Worm (Caenorhabditis elegans): ENCODE measurements around the gene T13C5.7.

The T13C5.7 gene

ce11 chrX:6180293-6180692 lies at the start of gene T13C5.7:
T13C5.7 (plus strand) TSS chrX:6180593.
- TF ChIP-seq tab-1 (GFP tag; IDR thresholded peaks at IDR 0.05) (no peak), ztf-29 (GFP tag; IDR thresholded peaks at IDR 0.05) (no peak), ztf-23 (GFP tag; IDR thresholded peaks at IDR 0.05) (no peak), med-1 (GFP tag; optimal IDR thresholded peaks at IDR 0.05; ENCODE audit: insufficient read depth) (no peak), ref-1 (GFP tag; conservative IDR thresholded peaks at IDR 0.05) (no peak), cog-1 (tag; optimal IDR thresholded peaks at IDR 0.05) (no peak), flt-1 (GFP tag; IDR thresholded peaks at IDR 0.05) (no peak), T22C8.4 (GFP tag; IDR thresholded peaks at IDR 0.05) (no peak), klf-2 (GFP tag; conservative IDR thresholded peaks at IDR 0.05) (no peak)

ce11 chrX:6134423-6134822 lies 46.0 kb upstream of the T13C5.7 start:
- TF ChIP-seq flt-1 (GFP tag; IDR thresholded peaks at IDR 0.05) (0 out of 2 replicates have a peak, but pooled peaks have one; percentile 34), tab-1 (GFP tag; IDR thresholded peaks at IDR 0.05) (no peak), ztf-29 (GFP tag; IDR thresholded peaks at IDR 0.05) (no peak)

ce11 chrX:6138243-6138642 lies 42.1 kb upstream of the T13C5.7 start, which contains the start of gene Y72A10A.1:
Y72A10A.1 (minus strand) TSS chrX:6138343.
- TF ChIP-seq tab-1 (GFP tag; IDR thresholded peaks at IDR 0.05), result no peak
- no peak for TF ChIP-seq ztf-23 (GFP tag; IDR thresholded peaks at IDR 0.05)
- no peak for TF ChIP-seq ref-1 (GFP tag; conservative IDR thresholded peaks at IDR 0.05)
- no peak for TF ChIP-seq klf-2 (GFP tag; conservative IDR thresholded peaks at IDR 0.05)
- no peak for TF ChIP-seq cog-1 (tag; optimal IDR thresholded peaks at IDR 0.05)
- TF ChIP-seq med-1 (GFP tag; optimal IDR thresholded peaks at IDR 0.05; ENCODE audit: insufficient read depth), result no peak
- TF ChIP-seq ztf-29 (GFP tag; IDR thresholded peaks at IDR 0.05), result no peak

ce11 chrX:6145921-6146320 lies 34.5 kb upstream of the T13C5.7 start:
- TF ChIP-seq flt-1 (GFP tag; IDR thresholded peaks at IDR 0.05) (no peak), ztf-29 (GFP tag; IDR thresholded peaks at IDR 0.05) (no peak), T22C8.4 (GFP tag; IDR thresholded peaks at IDR 0.05) (no peak), tab-1 (GFP tag; IDR thresholded peaks at IDR 0.05) (no peak), ztf-23 (GFP tag; IDR thresholded peaks at IDR 0.05) (no peak), cog-1 (tag; optimal IDR thresholded peaks at IDR 0.05) (no peak), ref-1 (GFP tag; conservative IDR thresholded peaks at IDR 0.05) (no peak), med-1 (GFP tag; optimal IDR thresholded peaks at IDR 0.05; ENCODE audit: insufficient read depth) (no peak), klf-2 (GFP tag; conservative IDR thresholded peaks at IDR 0.05) (no peak)

- TF ChIP-seq med-1 (GFP tag; optimal IDR thresholded peaks at IDR 0.05; ENCODE audit: insufficient read depth) (no peak), T22C8.4 (GFP tag; IDR thresholded peaks at IDR 0.05) (no peak), klf-2 (GFP tag; conservative IDR thresholded peaks at IDR 0.05) (no peak), cog-1 (tag; optimal IDR thresholded peaks at IDR 0.05) (no peak), ztf-29 (GFP tag; IDR thresholded peaks at IDR 0.05) (no peak), ztf-23 (GFP tag; IDR thresholded peaks at IDR 0.05) (no peak), flt-1 (GFP tag; IDR thresholded peaks at IDR 0.05) (no peak), ref-1 (GFP tag; conservative IDR thresholded peaks at IDR 0.05) (no peak), tab-1 (GFP tag; IDR thresholded peaks at IDR 0.05) (no peak)
Measured at ce11 chrX:6150449-6150848, 29.9 kb upstream of the T13C5.7 start, which contains the start of gene tag-275. tag-275 (minus strand) TSS chrX:6150549.

- TF ChIP-seq klf-2 (GFP tag; conservative IDR thresholded peaks at IDR 0.05) (no peak), tab-1 (GFP tag; IDR thresholded peaks at IDR 0.05) (no peak), ztf-29 (GFP tag; IDR thresholded peaks at IDR 0.05) (no peak), ztf-23 (GFP tag; IDR thresholded peaks at IDR 0.05) (no peak), T22C8.4 (GFP tag; IDR thresholded peaks at IDR 0.05) (no peak)
Measured at ce11 chrX:6150949-6151519, 29.4 kb upstream of the T13C5.7 start.

ce11 chrX:6155436-6155835 lies 25.0 kb upstream of the T13C5.7 start:
- no peak for TF ChIP-seq flt-1 (GFP tag; IDR thresholded peaks at IDR 0.05)
- TF ChIP-seq cog-1 (tag; optimal IDR thresholded peaks at IDR 0.05), result no peak
- no peak for TF ChIP-seq ref-1 (GFP tag; conservative IDR thresholded peaks at IDR 0.05)
- TF ChIP-seq T22C8.4 (GFP tag; IDR thresholded peaks at IDR 0.05), result no peak
- no peak for TF ChIP-seq klf-2 (GFP tag; conservative IDR thresholded peaks at IDR 0.05)
- TF ChIP-seq tab-1 (GFP tag; IDR thresholded peaks at IDR 0.05), result no peak
- no peak for TF ChIP-seq ztf-29 (GFP tag; IDR thresholded peaks at IDR 0.05)
- TF ChIP-seq med-1 (GFP tag; optimal IDR thresholded peaks at IDR 0.05; ENCODE audit: insufficient read depth), result no peak

- TF ChIP-seq ztf-29 (GFP tag; IDR thresholded peaks at IDR 0.05) (no peak), med-1 (GFP tag; optimal IDR thresholded peaks at IDR 0.05; ENCODE audit: insufficient read depth) (no peak), tab-1 (GFP tag; IDR thresholded peaks at IDR 0.05) (no peak), cog-1 (tag; optimal IDR thresholded peaks at IDR 0.05) (no peak), flt-1 (GFP tag; IDR thresholded peaks at IDR 0.05) (no peak), T22C8.4 (GFP tag; IDR thresholded peaks at IDR 0.05) (no peak), ztf-23 (GFP tag; IDR thresholded peaks at IDR 0.05) (no peak), klf-2 (GFP tag; conservative IDR thresholded peaks at IDR 0.05) (no peak), ref-1 (GFP tag; conservative IDR thresholded peaks at IDR 0.05) (no peak)
Measured at ce11 chrX:6157411-6157916, 22.9 kb upstream of the T13C5.7 start.

ce11 chrX:6159562-6159961 lies 20.8 kb upstream of the T13C5.7 start:
- TF ChIP-seq ref-1 (GFP tag; conservative IDR thresholded peaks at IDR 0.05) (no peak), T22C8.4 (GFP tag; IDR thresholded peaks at IDR 0.05) (no peak), klf-2 (GFP tag; conservative IDR thresholded peaks at IDR 0.05) (no peak), cog-1 (tag; optimal IDR thresholded peaks at IDR 0.05) (no peak), med-1 (GFP tag; optimal IDR thresholded peaks at IDR 0.05; ENCODE audit: insufficient read depth) (no peak), ztf-23 (GFP tag; IDR thresholded peaks at IDR 0.05) (no peak), flt-1 (GFP tag; IDR thresholded peaks at IDR 0.05) (no peak), tab-1 (GFP tag; IDR thresholded peaks at IDR 0.05) (no peak), ztf-29 (GFP tag; IDR thresholded peaks at IDR 0.05) (no peak)

ce11 chrX:6160427-6160826 lies 20.0 kb upstream of the T13C5.7 start, which contains the start of gene odd-2:
odd-2 (minus strand) TSS chrX:6160527.
- TF ChIP-seq tab-1 (GFP tag; IDR thresholded peaks at IDR 0.05), result no peak
- TF ChIP-seq ref-1 (GFP tag; conservative IDR thresholded peaks at IDR 0.05), result no peak
- TF ChIP-seq med-1 (GFP tag; optimal IDR thresholded peaks at IDR 0.05; ENCODE audit: insufficient read depth), result no peak

Data from whole organism, midembryonic.